Fruit fly (Drosophila melanogaster): ENCODE results near the gene CG43844.

CG43844 gene

dm6 chr3R:21935191-21935590, 45.9 kb downstream of the CG43844 start (continued):
- TF ChIP-seq Smox (GFP tag; optimal IDR thresholded peaks at IDR 0.05) (peak; percentile 54), CG32006 (GFP tag; optimal IDR thresholded peaks at IDR 0.05) (peak; percentile 46), fd59A (GFP tag; optimal IDR thresholded peaks at IDR 0.05) (peak; percentile 36), Met (GFP tag; optimal IDR thresholded peaks at IDR 0.05) (peak; percentile 57), Sox15 (GFP tag; optimal IDR thresholded peaks at IDR 0.05) (peak; percentile 23), salr (GFP tag; optimal IDR thresholded peaks at IDR 0.05) (peak; percentile 22 to 43), Eip93F (GFP tag; optimal IDR thresholded peaks at IDR 0.05) (no peak), dac (GFP tag; optimal IDR thresholded peaks at IDR 0.05) (no peak)

dm6 chr3R:21937075-21937950, 48.0 kb downstream of the CG43844 start:
- peak; percentile 85 for TF ChIP-seq CG8119 (GFP tag; IDR thresholded peaks at IDR 0.05)
- peak; percentile 98 for TF ChIP-seq spab (GFP tag; optimal IDR thresholded peaks at IDR 0.05)
- TF ChIP-seq CG31627 (GFP tag; optimal IDR thresholded peaks at IDR 0.05): peak; percentile 84
- TF ChIP-seq fkh (GFP tag; optimal IDR thresholded peaks at IDR 0.05): no peak
- TF ChIP-seq eg (GFP tag; IDR thresholded peaks at IDR 0.05): peak; percentile 85
- TF ChIP-seq Eip75B (GFP tag; optimal IDR thresholded peaks at IDR 0.05): peak; percentile 90
- peak; percentile 75 for TF ChIP-seq CG11294 (GFP tag; IDR thresholded peaks at IDR 0.05)
- peak; percentile 80 for TF ChIP-seq cyc (GFP tag; optimal IDR thresholded peaks at IDR 0.05)
- peak; percentile 99 for TF ChIP-seq Eip78C (GFP tag)
- peak; percentile 99 for TF ChIP-seq CG3032 (tag; optimal IDR thresholded peaks at IDR 0.05)
- TF ChIP-seq fd85E (GFP tag; optimal IDR thresholded peaks at IDR 0.05): peak; percentile 44
- TF ChIP-seq esn (GFP tag; optimal IDR thresholded peaks at IDR 0.05): peak; percentile 84
- peak; percentile 83 for TF ChIP-seq CG15336 (GFP tag; IDR thresholded peaks at IDR 0.05)
- peak; percentile 89 for TF ChIP-seq Sox14 (GFP tag; optimal IDR thresholded peaks at IDR 0.05)
- TF ChIP-seq pdm3 (GFP tag; optimal IDR thresholded peaks at IDR 0.05): peak; percentile 93
- TF ChIP-seq CG6163 (GFP tag; IDR thresholded peaks at IDR 0.05): peak; percentile 95
- TF ChIP-seq achi (GFP tag; optimal IDR thresholded peaks at IDR 0.05): peak; percentile 93
- TF ChIP-seq ss (GFP tag; optimal IDR thresholded peaks at IDR 0.05): peak; percentile 96 to 97
- TF ChIP-seq CG10669 (GFP tag; optimal IDR thresholded peaks at IDR 0.05): peak; percentile 99
- TF ChIP-seq CG6276 (GFP tag; optimal IDR thresholded peaks at IDR 0.05): peak; percentile 71
- TF ChIP-seq CG8632 (GFP tag; optimal IDR thresholded peaks at IDR 0.05): peak; percentile 93
- TF ChIP-seq Gug (GFP tag; IDR thresholded peaks at IDR 0.05): peak; percentile 66
- peak; percentile 95 for TF ChIP-seq CG10631 (GFP tag; optimal IDR thresholded peaks at IDR 0.05)
- peak; percentile 93 for TF ChIP-seq OdsH (GFP tag; optimal IDR thresholded peaks at IDR 0.05)
- TF ChIP-seq svp (GFP tag): peak; percentile 90
- TF ChIP-seq net (GFP tag; optimal IDR thresholded peaks at IDR 0.05): peak; percentile 89
- TF ChIP-seq dsx (GFP tag; optimal IDR thresholded peaks at IDR 0.05; ENCODE audit: poor library complexity, severe bottlenecking): peak; percentile 97
- TF ChIP-seq CG11762 (GFP tag; optimal IDR thresholded peaks at IDR 0.05; ENCODE audit: insufficient read depth): peak; percentile 91
- TF ChIP-seq CG7368 (GFP tag; optimal IDR thresholded peaks at IDR 0.05): peak; percentile 90
- TF ChIP-seq Blimp-1 (GFP tag; optimal IDR thresholded peaks at IDR 0.05): peak; percentile 37
- TF ChIP-seq Hr39 (GFP tag; optimal IDR thresholded peaks at IDR 0.05): peak; percentile 87
- peak; percentile 72 for TF ChIP-seq lz (GFP tag; optimal IDR thresholded peaks at IDR 0.05)
- TF ChIP-seq Eip93F (GFP tag; optimal IDR thresholded peaks at IDR 0.05): no peak
- TF ChIP-seq salr (GFP tag; optimal IDR thresholded peaks at IDR 0.05): peak; percentile 90 to 93
- TF ChIP-seq CG8319 (GFP tag; optimal IDR thresholded peaks at IDR 0.05): peak; percentile 92
- TF ChIP-seq vri (GFP tag; optimal IDR thresholded peaks at IDR 0.05): peak; percentile 66
- TF ChIP-seq Lpt (GFP tag; optimal IDR thresholded peaks at IDR 0.05): peak; percentile 70
- TF ChIP-seq CG16779 (tag; optimal IDR thresholded peaks at IDR 0.05): peak; percentile 63
- TF ChIP-seq CG9139 (GFP tag; optimal IDR thresholded peaks at IDR 0.05): peak; percentile 96
- peak; percentile 98 for TF ChIP-seq CG6808 (GFP tag; optimal IDR thresholded peaks at IDR 0.05)
- peak; percentile 52 for TF ChIP-seq dac (GFP tag; optimal IDR thresholded peaks at IDR 0.05)
- TF ChIP-seq Hr38 (GFP tag; optimal IDR thresholded peaks at IDR 0.05): no peak
- TF ChIP-seq CG3919 (GFP tag; optimal IDR thresholded peaks at IDR 0.05): peak; percentile 94

All from whole organism, prepupa.